Fruit fly (Drosophila melanogaster) whole organism, pupa: ENCODE data around the gene Ir7e.

Experiments
- CG10348 ChIP-seq: fragments of 200-800 bp; sonication (Bioruptor generic); IDR thresholded peaks from 2 replicates; pipeline ENCODE4 v1.3.6; 2022; ENCODE audit warnings: missing biosample characterization, missing genetic modification characterization
- CG12605 ChIP-seq: fragments of 200-800 bp; sonication (Bioruptor generic); IDR thresholded peaks from 2 replicates; pipeline ENCODE4 v1.3.6; 2022; ENCODE audit warnings: missing biosample characterization, missing genetic modification characterization
- CG13204 ChIP-seq: fragments of 200-800 bp; sonication (Bioruptor generic); optimal IDR thresholded peaks from 2 replicates; lab custom pipeline; 2018; ENCODE audit warnings: missing biosample characterization, mild to moderate bottlenecking, missing genetic modification characterization, moderate library complexity
- CG14655 ChIP-seq: fragments of 200-800 bp; sonication (Bioruptor generic); optimal IDR thresholded peaks from 3 replicates; lab custom pipeline; 2017; ENCODE audit warnings: mild to moderate bottlenecking, missing biosample characterization, missing genetic modification reagents, missing genetic modification characterization
- CG15710 ChIP-seq: fragments of 200-800 bp; sonication (Bioruptor generic); optimal IDR thresholded peaks from 2 replicates; lab custom pipeline; 2018; ENCODE audit warnings: missing biosample characterization, mild to moderate bottlenecking, missing genetic modification characterization, moderate library complexity
- CG17806 ChIP-seq: fragments of 200-800 bp; sonication (Bioruptor generic); optimal IDR thresholded peaks from 2 replicates; lab custom pipeline; 2018; ENCODE audit warnings: missing biosample characterization, mild to moderate bottlenecking, missing genetic modification characterization, moderate library complexity
- CG32121 ChIP-seq: fragments of 200-800 bp; sonication (Bioruptor generic); IDR thresholded peaks from 2 replicates; pipeline ENCODE4 v1.3.6; 2022; ENCODE audit warnings: missing biosample characterization, missing genetic modification characterization
- CG34367 ChIP-seq: fragments of 200-800 bp; sonication (Bioruptor generic); optimal IDR thresholded peaks from 2 replicates; lab custom pipeline; 2018; ENCODE audit warnings: missing biosample characterization, mild to moderate bottlenecking, missing genetic modification characterization
- CG4496 ChIP-seq: fragments of 200-800 bp; sonication (Bioruptor generic); IDR thresholded peaks from 3 replicates; pipeline ENCODE4 v1.3.6; 2022; ENCODE audit warnings: missing biosample characterization, missing genetic modification characterization
- CG8159 ChIP-seq: fragments of 200-800 bp; sonication (Bioruptor generic); optimal IDR thresholded peaks from 3 replicates; lab custom pipeline; 2018; ENCODE audit warnings: missing biosample characterization, mild to moderate bottlenecking, missing genetic modification characterization, moderate library complexity
- CG8301 ChIP-seq: fragments of 200-800 bp; sonication (Bioruptor generic); optimal IDR thresholded peaks from 2 replicates; lab custom pipeline; 2018; ENCODE audit warnings: missing biosample characterization, mild to moderate bottlenecking, missing genetic modification characterization
- CG9948 ChIP-seq: fragments of 200-800 bp; sonication (Bioruptor generic); optimal IDR thresholded peaks from 2 replicates; lab custom pipeline; 2018; ENCODE audit warnings: missing biosample characterization, mild to moderate bottlenecking, missing genetic modification characterization, moderate library complexity
- D1 ChIP-seq: fragments of 200-800 bp; sonication (Bioruptor generic); optimal IDR thresholded peaks from 2 replicates; lab custom pipeline; 2018; ENCODE audit warnings: missing biosample characterization, mild to moderate bottlenecking, missing genetic modification characterization, moderate library complexity
- EcR ChIP-seq: fragments of 200-800 bp; sonication (Bioruptor generic); optimal IDR thresholded peaks from 3 replicates; lab custom pipeline; 2019; ENCODE audit warnings: missing biosample characterization, missing genetic modification characterization, mild to moderate bottlenecking, moderate library complexity, missing genetic modification reagents
- Ets98B ChIP-seq: fragments of 200-800 bp; sonication (Bioruptor generic); IDR thresholded peaks from 2 replicates; pipeline ENCODE4 v1.3.6; 2022; ENCODE audit warnings: missing biosample characterization, missing genetic modification characterization
- Pif1A ChIP-seq: fragments of 200-800 bp; sonication (Bioruptor generic); optimal IDR thresholded peaks from 3 replicates; lab custom pipeline; 2016; ENCODE audit warnings: missing biosample characterization, missing genetic modification characterization
- Pif1B ChIP-seq: fragments of 200-800 bp; sonication (Bioruptor generic); optimal IDR thresholded peaks from 3 replicates; lab custom pipeline; 2016; ENCODE audit warnings: missing biosample characterization, missing genetic modification characterization
- Snoo ChIP-seq: fragments of 200-800 bp; sonication (Bioruptor generic); optimal IDR thresholded peaks from 3 replicates; lab custom pipeline; 2017; ENCODE audit warnings: missing biosample characterization, mild to moderate bottlenecking, missing genetic modification characterization, inconsistent platforms
- fd96Ca ChIP-seq: fragments of 200-800 bp; sonication (Bioruptor generic); IDR thresholded peaks from 3 replicates; pipeline ENCODE4 v1.3.6; 2022; ENCODE audit warnings: missing biosample characterization, missing genetic modification characterization
- gl ChIP-seq: fragments of 200-800 bp; sonication (Bioruptor generic); optimal IDR thresholded peaks from 2 replicates; lab custom pipeline; 2018; ENCODE audit warnings: missing biosample characterization, mild to moderate bottlenecking, missing genetic modification characterization
- rn ChIP-seq: fragments of 200-800 bp; sonication (Bioruptor generic); IDR thresholded peaks from 2 replicates; pipeline ENCODE4 v1.3.6; 2022; ENCODE audit warnings: missing biosample characterization, missing genetic modification characterization

Gene Ir7e

dm6 chrX:7900659-7901058, 19.2 kb upstream of the Ir7e start:
- no peak for TF ChIP-seq Pif1B (GFP tag; lab: Kevin White, UChicago)
- no peak for TF ChIP-seq Ets98B (GFP tag; lab: Robert Waterston, UW)
- TF ChIP-seq CG10348 (GFP tag; lab: Robert Waterston, UW) = no peak
- TF ChIP-seq D1 (tag; lab: Kevin White, UChicago) = no peak
- no peak for TF ChIP-seq CG8301 (tag; lab: Kevin White, UChicago)

dm6 chrX:7893411-7894122, 12.1 kb upstream of the Ir7e start, which contains the start of the genes CG45089, ND-MNLL and p115:
Gene CG45089, minus strand, starts transcription at chrX:7893798.
Gene ND-MNLL, minus strand, starts transcription at chrX:7893798.
Gene p115, plus strand, starts transcription at chrX:7894031.
- peak; percentile 32 for TF ChIP-seq Pif1B (GFP tag; lab: Kevin White, UChicago)
- peak; percentile 17; the same call in 1 of the 2 replicates for TF ChIP-seq Ets98B (GFP tag; lab: Robert Waterston, UW)
- TF ChIP-seq CG4496 (GFP tag; lab: Robert Waterston, UW) = 0 out of 3 replicates have a peak, but pooled peaks have one; percentile 26
- no peak for TF ChIP-seq CG12605 (GFP tag; lab: Robert Waterston, UW)
- peak; percentile 20 for TF ChIP-seq CG9948
- peak; percentile 21 for TF ChIP-seq CG17806 (tag; lab: Kevin White, UChicago)
- TF ChIP-seq Pif1A = peak; percentile 46
- peak; percentile 48; the same call in 1 of the 2 replicates for TF ChIP-seq CG32121 (GFP tag; lab: Robert Waterston, UW)
- peak; percentile 10 for TF ChIP-seq Snoo (tag; lab: Kevin White, UChicago)
- peak; percentile 40 for TF ChIP-seq CG8159 (tag; lab: Kevin White, UChicago)
- TF ChIP-seq CG15710 (tag; lab: Kevin White, UChicago) = peak; percentile 38
- TF ChIP-seq D1 (tag; lab: Kevin White, UChicago) = no peak
- TF ChIP-seq CG8301 (tag; lab: Kevin White, UChicago) = no peak

- TF ChIP-seq EcR (GFP tag; lab: Kevin White, UChicago) = no peak
- TF ChIP-seq Snoo (tag; lab: Kevin White, UChicago) = peak; percentile 44
- TF ChIP-seq CG8159 (tag; lab: Kevin White, UChicago) = peak; percentile 58
- no peak for TF ChIP-seq D1 (tag; lab: Kevin White, UChicago)
- TF ChIP-seq CG14655 (GFP tag; lab: Kevin White, UChicago) = peak; percentile 77
- TF ChIP-seq Ets98B (GFP tag; lab: Robert Waterston, UW) = 0 out of 2 replicates have a peak, but pooled peaks have one; percentile 7
- peak; percentile 63 for TF ChIP-seq Pif1A
- peak; percentile 58; the same call in 2 of the 3 replicates for TF ChIP-seq CG4496 (GFP tag; lab: Robert Waterston, UW)
- TF ChIP-seq CG15710 (tag; lab: Kevin White, UChicago) = peak; percentile 65
- TF ChIP-seq CG34367 (tag; lab: Kevin White, UChicago) = peak; percentile 33
- peak; percentile 54 for TF ChIP-seq CG8301 (tag; lab: Kevin White, UChicago)
- TF ChIP-seq CG12605 (GFP tag; lab: Robert Waterston, UW) = no peak
- peak; percentile 47 for TF ChIP-seq CG17806 (tag; lab: Kevin White, UChicago)
- peak; percentile 56 for TF ChIP-seq CG9948
Observed at dm6 chrX:7892539-7892899, 11.0 kb upstream of the Ir7e start.

dm6 chrX:7891596-7892538, 10.4 kb upstream of the Ir7e start, which contains the start of gene Nek2:
Gene Nek2, minus strand, starts transcription at chrX:7891646.
- TF ChIP-seq CG14655 (GFP tag; lab: Kevin White, UChicago) (peak; percentile 48), EcR (GFP tag; lab: Kevin White, UChicago) (peak; percentile 32), fd96Ca (GFP tag; lab: Robert Waterston, UW) (no peak), Pif1A (peak; percentile 15), CG8301 (tag; lab: Kevin White, UChicago) (peak; percentile 38), CG8159 (tag; lab: Kevin White, UChicago) (peak; percentile 40), CG32121 (GFP tag; lab: Robert Waterston, UW) (no peak), CG15710 (tag; lab: Kevin White, UChicago) (peak; percentile 7), CG13204 (no peak), CG4496 (GFP tag; lab: Robert Waterston, UW) (no peak), rn (GFP tag; lab: Robert Waterston, UW) (no peak), CG12605 (GFP tag; lab: Robert Waterston, UW) (no peak), D1 (tag; lab: Kevin White, UChicago) (peak; percentile 1), gl (no peak), Ets98B (GFP tag; lab: Robert Waterston, UW) (no peak), CG17806 (tag; lab: Kevin White, UChicago) (no peak), CG9948 (peak; percentile 32), CG10348 (GFP tag; lab: Robert Waterston, UW) (no peak), Snoo (tag; lab: Kevin White, UChicago) (peak; percentile 23), CG34367 (tag; lab: Kevin White, UChicago) (peak; percentile 22), Pif1B (GFP tag; lab: Kevin White, UChicago) (peak; percentile 26)
